Worm (Caenorhabditis elegans): Measurements from ENCODE around the gene smex-1.

- no peak for TF ChIP-seq him-1 (tag; optimal IDR thresholded peaks at IDR 0.05)
- TF ChIP-seq dao-5 (tag; optimal IDR thresholded peaks at IDR 0.05): no peak
These were observed 36.8 kb downstream of the smex-1 start, which contains the start of gene C16D9.1 for ce11 chrV:8259016-8259415.
